Fruit fly (Drosophila melanogaster) whole organism: ENCODE data around the gene CG14655.

ENCODE experiments used
- CG8478 ChIP-seq: fragments of >200 bp; optimal IDR thresholded peaks from 2 replicates; lab custom pipeline; 2018; ENCODE audit warnings: inconsistent platforms
- Dll ChIP-seq: fragments of >200 bp; optimal IDR thresholded peaks from 2 replicates; lab custom pipeline; 2017
- pan ChIP-seq: fragments of >200 bp; optimal IDR thresholded peaks from 2 replicates; lab custom pipeline; 2017
- psq ChIP-seq: fragments of >200 bp; optimal IDR thresholded peaks from 2 replicates; lab custom pipeline; 2017
- usp ChIP-seq: fragments of >200 bp; optimal IDR thresholded peaks from 2 replicates; lab custom pipeline; 2017; ENCODE audit warnings: missing biosample characterization, missing genetic modification characterization, mixed read lengths

- TF ChIP-seq CG8478 (no peak), usp (no peak), pan (no peak), Dll (lab: Kevin White, UChicago) (no peak), psq (lab: Kevin White, UChicago) (no peak)
Measured at dm6 chr3R:4809944-4810653, 30.0 kb upstream of the CG14655 start.
